Worm (Caenorhabditis elegans): Measurements from ENCODE around the gene R02F2.1.

The R02F2.1 gene

DNA sequence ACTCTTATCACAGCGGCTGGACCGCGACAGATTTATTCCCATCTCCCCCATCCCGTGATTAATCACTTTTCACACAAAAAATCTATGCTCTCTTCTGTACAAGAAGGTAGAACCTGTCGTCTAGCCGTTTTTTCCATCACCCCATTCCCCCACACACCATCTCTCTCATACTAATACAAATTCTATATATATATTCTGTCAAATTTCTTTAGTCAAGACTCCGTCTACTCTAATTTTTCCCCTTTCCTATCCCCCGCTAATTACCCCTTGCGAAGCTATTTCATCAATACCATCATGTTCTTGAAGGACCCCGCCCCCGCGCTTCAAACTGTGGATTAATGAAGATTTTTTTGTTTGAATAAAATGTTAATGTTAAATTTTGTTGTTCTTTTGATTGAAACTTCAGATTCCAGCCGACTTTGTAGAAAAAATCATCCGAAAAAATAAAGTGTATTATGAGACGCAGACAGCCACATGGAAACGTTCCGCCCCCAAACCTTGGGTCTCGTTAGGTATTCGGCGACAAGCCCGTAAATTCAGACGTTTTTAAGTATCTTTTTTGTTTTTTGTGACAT, 4.4 kb downstream of the R02F2.1 start (continued):
- TF ChIP-seq nhr-237 (tag; optimal IDR thresholded peaks at IDR 0.05): no peak
- TF ChIP-seq ctbp-1 (GFP tag; IDR thresholded peaks at IDR 0.05): no peak
- TF ChIP-seq dmd-8 (GFP tag; IDR thresholded peaks at IDR 0.05): 0 out of 2 replicates have a peak, but pooled peaks have one; percentile 33
- TF ChIP-seq tra-1 (GFP tag; IDR thresholded peaks at IDR 0.05): 0 out of 2 replicates have a peak, but pooled peaks have one; percentile 51
- no peak for TF ChIP-seq gei-8 (GFP tag; optimal IDR thresholded peaks at IDR 0.05)
- TF ChIP-seq mep-1 (tag; optimal IDR thresholded peaks at IDR 0.05): peak; percentile 11
- no peak for TF ChIP-seq fkh-10 (GFP tag; optimal IDR thresholded peaks at IDR 0.05)
- peak; percentile 7; the same call in 1 of the 2 replicates for TF ChIP-seq dmd-6 (GFP tag; IDR thresholded peaks at IDR 0.05)
- TF ChIP-seq rbr-2 (tag; optimal IDR thresholded peaks at IDR 0.05): peak; percentile 4
- no peak for TF ChIP-seq nhr-11 (tag; optimal IDR thresholded peaks at IDR 0.05)
- TF ChIP-seq ceh-82 (tag; optimal IDR thresholded peaks at IDR 0.05): no peak
- no peak for TF ChIP-seq set-16 (GFP tag; IDR thresholded peaks at IDR 0.05)
- no peak for TF ChIP-seq zfp-2 (tag; optimal IDR thresholded peaks at IDR 0.05)
- no peak for TF ChIP-seq unc-62 (GFP tag; optimal IDR thresholded peaks at IDR 0.05 in 1 of 2)
- TF ChIP-seq unc-62 (tag; optimal IDR thresholded peaks at IDR 0.05): no peak
- TF ChIP-seq ztf-11 (tag; optimal IDR thresholded peaks at IDR 0.05): no peak
- no peak; the same call in 1 of the 2 replicates for TF ChIP-seq mxl-2 (GFP tag; conservative IDR thresholded peaks at IDR 0.05)
- peak; percentile 99 for TF ChIP-seq aha-1 (tag)

DNA sequence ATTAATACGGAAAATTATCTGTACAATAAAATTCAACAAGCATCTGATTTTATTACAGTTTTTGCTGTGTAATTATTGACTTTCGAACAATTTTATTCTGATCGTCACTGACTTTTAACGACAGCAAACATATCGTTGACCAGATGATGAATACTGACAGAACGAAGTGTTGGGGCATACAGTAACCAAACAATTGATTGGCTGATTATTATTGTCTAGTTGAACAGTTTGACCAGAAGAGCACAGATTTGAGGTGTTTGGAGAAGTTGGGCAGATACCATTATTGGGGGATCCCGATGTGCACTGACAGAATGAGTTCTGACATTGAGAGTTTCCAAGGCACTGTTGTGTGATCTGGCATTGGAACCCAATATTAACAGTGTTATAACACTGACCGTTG, 5.3 kb downstream of the R02F2.1 start:
- no peak for TF ChIP-seq ztf-7 (tag; optimal IDR thresholded peaks at IDR 0.05)
- no peak for TF ChIP-seq Y5F2A.4 (GFP tag; optimal IDR thresholded peaks at IDR 0.05)
- no peak for TF ChIP-seq F44E2.7 (GFP tag; IDR thresholded peaks at IDR 0.05)
- no peak for TF ChIP-seq Y48G9A.11 (GFP tag; IDR thresholded peaks at IDR 0.05)
- TF ChIP-seq ceh-62 (tag; optimal IDR thresholded peaks at IDR 0.05): no peak

DNA sequence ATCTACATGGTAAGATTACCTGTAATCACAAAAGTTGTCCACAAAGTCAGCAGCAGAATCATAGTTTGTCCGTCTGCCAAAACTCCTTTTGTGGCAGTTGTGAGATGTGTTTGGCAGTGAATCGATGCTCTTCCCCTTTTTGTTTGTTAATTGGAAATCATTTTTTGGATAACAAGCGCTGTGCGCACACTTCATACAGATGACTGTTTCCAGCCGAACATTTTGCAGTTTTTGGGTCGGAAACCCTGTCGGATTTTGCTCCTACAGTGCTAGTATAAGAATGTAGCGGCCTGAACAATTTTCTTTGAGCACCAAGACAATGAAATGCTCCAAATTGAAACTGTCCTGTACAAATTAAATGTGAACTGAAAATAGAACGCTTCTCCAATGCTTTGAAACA, 7.0 kb downstream of the R02F2.1 start, which contains the start of gene D1044.7:
D1044.7 (minus strand) TSS at position 101 of the 400 bp plus-strand sequence.
- no peak for TF ChIP-seq lin-13 (GFP tag; optimal IDR thresholded peaks at IDR 0.05)
- no peak for TF ChIP-seq cey-2 (tag; optimal IDR thresholded peaks at IDR 0.05; ENCODE audit: borderline replicate concordance, insufficient read depth)
- peak in 1 of 2 experiments; percentile 63 for TF ChIP-seq unc-62 (GFP tag; optimal IDR thresholded peaks at IDR 0.05 in 1 of 2)
- TF ChIP-seq unc-62 (tag; optimal IDR thresholded peaks at IDR 0.05): no peak

DNA sequence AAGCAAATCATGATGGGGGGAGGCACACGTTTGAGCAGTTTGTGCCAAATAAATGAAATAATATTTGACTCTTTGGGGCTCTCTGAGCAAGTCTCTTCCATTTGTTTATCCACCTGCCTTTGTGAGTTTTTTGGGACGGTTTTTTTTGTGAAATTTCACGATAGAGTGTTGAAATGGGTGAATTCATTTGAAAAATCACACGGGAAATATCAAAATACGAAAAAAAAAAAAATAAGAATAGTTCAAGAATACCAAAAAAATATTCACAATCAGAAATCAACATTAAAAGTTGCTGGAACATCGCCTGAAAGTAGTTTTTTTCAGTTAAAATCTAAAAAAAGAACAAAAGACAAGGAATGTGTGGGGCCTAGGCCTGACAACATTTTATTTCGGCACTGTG, 10.8 kb downstream of the R02F2.1 start, which contains the start of gene pqn-25:
pqn-25 (minus strand) TSS at position 101 of the 400 bp plus-strand sequence.
- TF ChIP-seq dve-1 (tag; optimal IDR thresholded peaks at IDR 0.05; ENCODE audit: insufficient read depth) (no peak), nhr-111 (GFP tag; optimal IDR thresholded peaks at IDR 0.05) (no peak), pqm-1 (tag; optimal IDR thresholded peaks at IDR 0.05) (no peak), nhr-6 (tag; optimal IDR thresholded peaks at IDR 0.05) (no peak), rbr-2 (tag; optimal IDR thresholded peaks at IDR 0.05) (no peak), mxl-3 (GFP tag; optimal IDR thresholded peaks at IDR 0.05) (no peak), saeg-2 (GFP tag; IDR thresholded peaks at IDR 0.05) (no peak), zfp-3 (GFP tag; conservative IDR thresholded peaks at IDR 0.05) (no peak), nhr-77 (tag; optimal IDR thresholded peaks at IDR 0.05) (no peak), fkh-10 (GFP tag; optimal IDR thresholded peaks at IDR 0.05) (no peak), madf-9 (GFP tag; conservative IDR thresholded peaks at IDR 0.05) (no peak), madf-5 (GFP tag; IDR thresholded peaks at IDR 0.05) (no peak)

DNA sequence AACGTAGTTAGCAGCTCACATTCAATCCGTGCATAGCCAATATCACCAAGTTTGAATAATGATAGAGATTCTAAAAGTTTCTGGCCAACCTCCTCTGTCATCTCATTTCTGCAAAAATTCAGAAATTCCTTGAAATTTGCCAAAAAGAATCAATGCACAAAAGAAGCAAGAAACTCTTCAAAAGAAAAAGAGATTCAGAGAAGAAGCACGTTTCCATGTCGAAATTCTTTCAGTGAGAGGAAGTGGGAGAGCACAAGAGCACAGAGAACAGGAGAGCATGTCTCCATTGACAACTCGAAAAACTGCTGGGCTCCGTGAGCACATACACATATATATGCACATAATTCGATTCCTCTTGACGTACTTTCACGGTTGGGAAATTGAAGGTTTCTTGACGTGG, 15.7 kb downstream of the R02F2.1 start, which contains the start of gene nekl-4:
nekl-4 (minus strand) TSS at position 101 of the 400 bp plus-strand sequence.
- peak; percentile 50 for TF ChIP-seq aha-1 (tag)
- no peak for TF ChIP-seq nhr-10 (tag; optimal IDR thresholded peaks at IDR 0.05)
